Worm (Caenorhabditis elegans) whole organism, L3 larva: ENCODE results near the gene sma-1.
A peak's percentile ranks its signal among the peaks of the same experiment; 100 is the strongest.

Experiments
- R02D3.7 ChIP-seq: fragments of 150-350 bp; optimal IDR thresholded peaks from 2 replicates; lab custom pipeline; 2014; ENCODE audit warnings: missing biosample characterization, missing genetic modification characterization
- ZK546.5 ChIP-seq: sonication (generic microtip); optimal IDR thresholded peaks from 2 replicates; lab custom pipeline; 2017; ENCODE audit warnings: missing biosample characterization, missing genetic modification characterization
- aly-2 ChIP-seq: fragments of 150-350 bp; optimal IDR thresholded peaks from 2 replicates; lab custom pipeline; 2014; ENCODE audit warnings: missing biosample characterization, missing genetic modification characterization
- ceh-16 ChIP-seq: sonication (generic microtip); optimal IDR thresholded peaks from 2 replicates; lab custom pipeline; 2017; ENCODE audit warnings: missing biosample characterization, missing genetic modification characterization
- ceh-28 ChIP-seq: fragments of 150-350 bp; optimal IDR thresholded peaks from 2 replicates; lab custom pipeline; 2014; ENCODE audit warnings: missing biosample characterization, missing genetic modification reagents, missing genetic modification characterization
- ceh-82 ChIP-seq: fragments of 150-350 bp; optimal IDR thresholded peaks from 2 replicates; lab custom pipeline; 2014; ENCODE audit warnings: missing biosample characterization, missing genetic modification characterization
- ceh-9 ChIP-seq: sonication (generic microtip); optimal IDR thresholded peaks from 2 replicates; lab custom pipeline; 2018; ENCODE audit warnings: missing biosample characterization, missing genetic modification characterization
- daf-12 ChIP-seq: fragments of 150-350 bp; optimal IDR thresholded peaks from 2 replicates; lab custom pipeline; 2014; ENCODE audit warnings: missing biosample characterization, missing genetic modification reagents, missing genetic modification characterization
- egl-27 ChIP-seq: sonication (generic microtip); optimal IDR thresholded peaks from 4 replicates; lab custom pipeline; 2017; ENCODE audit warnings: missing biosample characterization, missing genetic modification reagents, missing genetic modification characterization
- egl-5 ChIP-seq: fragments of 150-350 bp; optimal IDR thresholded peaks from 2 replicates; lab custom pipeline; 2017; ENCODE audit warnings: missing biosample characterization, missing genetic modification reagents, missing genetic modification characterization, inconsistent platforms
- elt-1 ChIP-seq: fragments of 150-350 bp; optimal IDR thresholded peaks from 2 replicates; lab custom pipeline; 2014; ENCODE audit warnings: missing biosample characterization, missing genetic modification characterization
- elt-2 ChIP-seq: sonication (generic microtip); optimal IDR thresholded peaks from 2 replicates; lab custom pipeline; 2016; ENCODE audit warnings: missing genetic modification reagents, mild to moderate bottlenecking, missing genetic modification characterization, missing compliant biosample characterization
- elt-3 ChIP-seq, 3 experiments: fragments of 150-350 bp in 1 of 3; sonication (generic microtip) in 2 of 3; optimal IDR thresholded peaks; 2 replicates in 2 of 3; 4 replicates in 1 of 3; lab custom pipeline; 2014 to 2017; ENCODE audit warnings: missing biosample characterization in 3 of 3, missing genetic modification characterization in 3 of 3
- eor-1 ChIP-seq, 2 experiments: fragments of 150-350 bp; optimal IDR thresholded peaks; 2 replicates each; lab custom pipeline; 2014 to 2018; ENCODE audit warnings: missing biosample characterization in 2 of 2, missing genetic modification characterization in 2 of 2
- fkh-10 ChIP-seq: sonication (generic microtip); optimal IDR thresholded peaks from 2 replicates; lab custom pipeline; 2017; ENCODE audit warnings: missing biosample characterization, missing genetic modification reagents, missing genetic modification characterization
- hmg-11 ChIP-seq: sonication (generic microtip); optimal IDR thresholded peaks from 2 replicates; lab custom pipeline; 2016; ENCODE audit warnings: missing genetic modification characterization, missing compliant biosample characterization
- jun-1 ChIP-seq: fragments of 150-350 bp; optimal IDR thresholded peaks from 2 replicates; lab custom pipeline; 2014; ENCODE audit warnings: missing biosample characterization, missing genetic modification reagents, missing genetic modification characterization
- lin-15B ChIP-seq: fragments of 150-350 bp; optimal IDR thresholded peaks from 2 replicates; lab custom pipeline; 2014; ENCODE audit warnings: missing biosample characterization, missing genetic modification characterization
- lin-39 ChIP-seq: fragments of 150-350 bp; optimal IDR thresholded peaks from 2 replicates; lab custom pipeline; 2018; ENCODE audit warnings: missing biosample characterization, missing genetic modification reagents, missing genetic modification characterization
- lsy-12 ChIP-seq: sonication (generic microtip); optimal IDR thresholded peaks from 2 replicates; lab custom pipeline; 2016; ENCODE audit warnings: mild to moderate bottlenecking, missing genetic modification characterization, missing compliant biosample characterization
- mdl-1 ChIP-seq: fragments of 150-350 bp; optimal IDR thresholded peaks from 2 replicates; lab custom pipeline; 2014; ENCODE audit warnings: missing biosample characterization, missing genetic modification characterization
- mml-1 ChIP-seq: fragments of 150-350 bp; sonication (generic microtip); optimal IDR thresholded peaks from 3 replicates; lab custom pipeline; 2014; ENCODE audit warnings: missing biosample characterization, missing genetic modification characterization
- nfya-1 ChIP-seq: sonication (generic microtip); optimal IDR thresholded peaks from 2 replicates; lab custom pipeline; 2017; ENCODE audit warnings: missing genetic modification characterization, mild to moderate bottlenecking, missing compliant biosample characterization, antibody characterized with exemption, moderate library complexity; ENCODE audit not compliant: insufficient read depth
- nhr-12 ChIP-seq: fragments of 150-350 bp; optimal IDR thresholded peaks from 2 replicates; lab custom pipeline; 2014; ENCODE audit warnings: missing biosample characterization, missing genetic modification characterization
- nhr-23 ChIP-seq: fragments of 150-350 bp; optimal IDR thresholded peaks from 2 replicates; lab custom pipeline; 2014; ENCODE audit warnings: missing biosample characterization, missing genetic modification reagents, missing genetic modification characterization
- nhr-237 ChIP-seq: fragments of 150-350 bp; optimal IDR thresholded peaks from 2 replicates; lab custom pipeline; 2014; ENCODE audit warnings: missing biosample characterization, missing genetic modification characterization
- nhr-25 ChIP-seq: sonication (generic microtip); optimal IDR thresholded peaks from 2 replicates; lab custom pipeline; 2017; ENCODE audit warnings: missing biosample characterization, missing genetic modification characterization
- nhr-28 ChIP-seq: fragments of 150-350 bp; optimal IDR thresholded peaks from 2 replicates; lab custom pipeline; 2014; ENCODE audit warnings: missing biosample characterization, missing genetic modification characterization
- nhr-43 ChIP-seq: sonication (generic microtip); optimal IDR thresholded peaks from 2 replicates; lab custom pipeline; 2016; ENCODE audit warnings: mild to moderate bottlenecking, missing genetic modification characterization, missing compliant biosample characterization; ENCODE audit not compliant: poor library complexity, severe bottlenecking
- nhr-67 ChIP-seq: fragments of 150-350 bp; optimal IDR thresholded peaks from 2 replicates; lab custom pipeline; 2014; ENCODE audit warnings: missing biosample characterization, missing genetic modification characterization
- nhr-76 ChIP-seq: fragments of 150-350 bp; sonication (generic microtip); optimal IDR thresholded peaks from 5 replicates; lab custom pipeline; 2014; ENCODE audit warnings: missing biosample characterization, missing genetic modification characterization
- nhr-77 ChIP-seq: fragments of 150-350 bp; optimal IDR thresholded peaks from 2 replicates; lab custom pipeline; 2014; ENCODE audit warnings: missing biosample characterization, missing genetic modification characterization
- pha-4 ChIP-seq: fragments of 150-350 bp; optimal IDR thresholded peaks from 2 replicates; lab custom pipeline; 2014; ENCODE audit warnings: missing biosample characterization, missing genetic modification reagents, missing genetic modification characterization
- pqm-1 ChIP-seq: fragments of 150-350 bp; optimal IDR thresholded peaks from 2 replicates; lab custom pipeline; 2017; ENCODE audit warnings: missing biosample characterization, missing genetic modification characterization, inconsistent platforms
- snpc-4 ChIP-seq: fragments of 150-350 bp; optimal IDR thresholded peaks from 2 replicates; lab custom pipeline; 2014; ENCODE audit warnings: missing biosample characterization, missing genetic modification characterization
- tbx-2 ChIP-seq: sonication (generic microtip); optimal IDR thresholded peaks from 2 replicates; lab custom pipeline; 2016; ENCODE audit warnings: mild to moderate bottlenecking, missing genetic modification characterization, missing compliant biosample characterization
- unc-39 ChIP-seq: sonication (generic microtip); optimal IDR thresholded peaks from 4 replicates; lab custom pipeline; 2017; ENCODE audit warnings: missing biosample characterization, missing genetic modification characterization
- ztf-4 ChIP-seq: fragments of 150-350 bp; optimal IDR thresholded peaks from 2 replicates; lab custom pipeline; 2014; ENCODE audit warnings: missing biosample characterization, missing genetic modification characterization

The sma-1 gene

ce11 chrV:11859082-11859858 is 40.0 kb upstream of the sma-1 start:
- TF ChIP-seq nfya-1 (tag; lab: Kevin White, UChicago) (peak; percentile 11), elt-2 (tag; lab: Kevin White, UChicago) (peak; percentile 86), elt-1 (tag; lab: Kevin White, UChicago) (no peak), eor-1 (tag; optimal IDR thresholded peaks at IDR 0.05; lab: Kevin White, UChicago) (no peak), pqm-1 (tag; lab: Kevin White, UChicago) (peak; percentile 73), unc-39 (no peak), snpc-4 (no peak), lsy-12 (no peak), tbx-2 (peak; percentile 0), nhr-28 (tag; lab: Kevin White, UChicago) (no peak), lin-39 (tag; lab: Kevin White, UChicago) (no peak), nhr-23 (tag; lab: Kevin White, UChicago) (peak; percentile 75), ceh-28 (peak; percentile 10), egl-27 (tag; lab: Kevin White, UChicago) (no peak), nhr-77 (no peak), daf-12 (tag; lab: Kevin White, UChicago) (no peak), ZK546.5 (tag; lab: Kevin White, UChicago) (no peak), nhr-76 (tag; lab: Kevin White, UChicago) (no peak), egl-5 (tag; lab: Kevin White, UChicago) (no peak), ceh-9 (tag; lab: Kevin White, UChicago) (no peak), elt-3 (tag; optimal IDR thresholded peaks at IDR 0.05; lab: Kevin White, UChicago) (peak in 1 of 3 experiments; percentile 41), mml-1 (tag; lab: Kevin White, UChicago) (no peak), nhr-25 (tag; lab: Kevin White, UChicago) (peak; percentile 90), nhr-237 (tag; lab: Kevin White, UChicago) (no peak), nhr-67 (no peak), nhr-12 (tag; lab: Kevin White, UChicago) (no peak), nhr-43 (tag; lab: Kevin White, UChicago) (peak; percentile 96), ceh-82 (tag; lab: Kevin White, UChicago) (no peak), mdl-1 (tag; lab: Kevin White, UChicago) (peak; percentile 37), R02D3.7 (tag; lab: Kevin White, UChicago) (no peak), hmg-11 (tag; lab: Kevin White, UChicago) (no peak), pha-4 (tag; lab: Kevin White, UChicago) (no peak)
- TF ChIP-seq, all 47 proteins: peak for 10

- TF ChIP-seq ceh-82 (tag; lab: Kevin White, UChicago) (no peak), elt-2 (tag; lab: Kevin White, UChicago) (no peak), fkh-10 (GFP tag; lab: Kevin White, UChicago) (no peak), aly-2 (tag; lab: Kevin White, UChicago) (no peak), nhr-25 (tag; lab: Kevin White, UChicago) (no peak), nhr-237 (tag; lab: Kevin White, UChicago) (no peak), ceh-28 (no peak), ztf-4 (tag; lab: Kevin White, UChicago) (no peak), nhr-43 (tag; lab: Kevin White, UChicago) (no peak), nhr-76 (tag; lab: Kevin White, UChicago) (no peak), lin-15B (no peak), jun-1 (tag; lab: Kevin White, UChicago) (no peak), ceh-16 (tag; lab: Kevin White, UChicago) (no peak), egl-27 (tag; lab: Kevin White, UChicago) (no peak)
These were observed 38.9 kb upstream of the sma-1 start, which contains the start of gene R13H4.5 for ce11 chrV:11860375-11860774. TSS of gene R13H4.5 (plus strand) at chrV:11860675.
